Worm (Caenorhabditis elegans) whole organism, L1 larva: Measurements from ENCODE around the gene idpc-2.
A peak's percentile ranks its signal among the peaks of the same experiment; 100 is the strongest.

Experiments used
- efl-3 ChIP-seq: fragments of 200-800 bp; sonication (Bioruptor generic); optimal IDR thresholded peaks from 2 replicates; lab custom pipeline; 2018; ENCODE audit warnings: mild to moderate bottlenecking, missing genetic modification characterization, missing compliant biosample characterization
- egl-13 ChIP-seq: sonication (generic microtip); optimal IDR thresholded peaks from 2 replicates; lab custom pipeline; 2016; ENCODE audit warnings: missing genotype, missing genetic modification reagents, missing genetic modification characterization, missing compliant biosample characterization
- elt-2 ChIP-seq: sonication (generic microtip); optimal IDR thresholded peaks from 2 replicates; lab custom pipeline; 2016; ENCODE audit warnings: missing genetic modification characterization, mild to moderate bottlenecking, inconsistent platforms, missing compliant biosample characterization, missing genetic modification reagents
- elt-3 ChIP-seq, 6 experiments: fragments of 150-350 bp in 1 of 6; sonication (generic microtip); optimal IDR thresholded peaks; 2 replicates each; lab custom pipeline; 2017 to 2018; ENCODE audit warnings: missing biosample characterization in 6 of 6, missing genetic modification characterization in 6 of 6, inconsistent platforms in 1 of 6
- mdl-1 ChIP-seq, 2 experiments: fragments of 150-350 bp; optimal IDR thresholded peaks; 2 replicates each; lab custom pipeline; 2014 to 2017; ENCODE audit warnings: missing biosample characterization in 2 of 2, missing genetic modification characterization in 2 of 2, inconsistent platforms in 1 of 2
- nhr-90 ChIP-seq: sonication (generic microtip); optimal IDR thresholded peaks from 2 replicates; lab custom pipeline; 2016; ENCODE audit warnings: mild to moderate bottlenecking, missing genetic modification characterization, missing compliant biosample characterization; ENCODE audit not compliant: poor library complexity
- pqm-1 ChIP-seq: sonication (generic microtip); optimal IDR thresholded peaks from 3 replicates; lab custom pipeline; 2017; ENCODE audit warnings: missing biosample characterization, missing genetic modification characterization
- unc-62 ChIP-seq: fragments of 150-350 bp; optimal IDR thresholded peaks from 2 replicates; lab custom pipeline; 2014; ENCODE audit warnings: missing biosample characterization, missing genetic modification reagents, missing genetic modification characterization
- ztf-4 ChIP-seq: fragments of 150-350 bp; optimal IDR thresholded peaks from 2 replicates; lab custom pipeline; 2014; ENCODE audit warnings: missing biosample characterization, missing genetic modification characterization

- TF ChIP-seq egl-13 (tag; lab: Kevin White, UChicago) (no peak), nhr-90 (tag; lab: Kevin White, UChicago) (no peak), unc-62 (no peak), ztf-4 (tag; lab: Kevin White, UChicago) (no peak), elt-3 (tag; optimal IDR thresholded peaks at IDR 0.05; lab: Kevin White, UChicago) (peak in 3 of 6 experiments; percentile 12 to 91 (median 24)), pqm-1 (tag; lab: Kevin White, UChicago) (no peak), mdl-1 (tag; optimal IDR thresholded peaks at IDR 0.05; lab: Kevin White, UChicago) (peak in 1 of 2 experiments; percentile 4), elt-2 (peak; percentile 41), efl-3 (no peak)
Measured at ce11 chrV:8603272-8603671, 17.8 kb downstream of the idpc-2 start, which contains the start of gene F41E6.5.
